Worm (Caenorhabditis elegans) whole organism, L2 larva: Measurements from ENCODE around the gene dbt-1.

Experiments used
- R02D3.7 ChIP-seq: fragments of 150-350 bp; optimal IDR thresholded peaks from 2 replicates; lab custom pipeline; 2014; ENCODE audit warnings: missing biosample characterization, missing genetic modification characterization
- egl-27 ChIP-seq: sonication (generic microtip); optimal IDR thresholded peaks from 3 replicates; lab custom pipeline; 2017; ENCODE audit warnings: missing biosample characterization, missing genetic modification reagents, missing genetic modification characterization
- elt-1 ChIP-seq: fragments of 150-350 bp; optimal IDR thresholded peaks from 2 replicates; lab custom pipeline; 2014; ENCODE audit warnings: missing biosample characterization, missing genetic modification characterization
- mab-5 ChIP-seq: fragments of 150-350 bp; optimal IDR thresholded peaks from 2 replicates; lab custom pipeline; 2014; ENCODE audit warnings: missing biosample characterization, missing genetic modification characterization
- nhr-25 ChIP-seq: fragments of 150-350 bp; sonication (generic microtip); optimal IDR thresholded peaks from 3 replicates; lab custom pipeline; 2014; ENCODE audit warnings: missing biosample characterization, missing genetic modification characterization
- snpc-4 ChIP-seq: fragments of 150-350 bp; optimal IDR thresholded peaks from 2 replicates; lab custom pipeline; 2014; ENCODE audit warnings: missing biosample characterization, missing genetic modification characterization
- ztf-4 ChIP-seq: fragments of 150-350 bp; optimal IDR thresholded peaks from 2 replicates; lab custom pipeline; 2014; ENCODE audit warnings: missing biosample characterization, missing genetic modification characterization

DNA sequence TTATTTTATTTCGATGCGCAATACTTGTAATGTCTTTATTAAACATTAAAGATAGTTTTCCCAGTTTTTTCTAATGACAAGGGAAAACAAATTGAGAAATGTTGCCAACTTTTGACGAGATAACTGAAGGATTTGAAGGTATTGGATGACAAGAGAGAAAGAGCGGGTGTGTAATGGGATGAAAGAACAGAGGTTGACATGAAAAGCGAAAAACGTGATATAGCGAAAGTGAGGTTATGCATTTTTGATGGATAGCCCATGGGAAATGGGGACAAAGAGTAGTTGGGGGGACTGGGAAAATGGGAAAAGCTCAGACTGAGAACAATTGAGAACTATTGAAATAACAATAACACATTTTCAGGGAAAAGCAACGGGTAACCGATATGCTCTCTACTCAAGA lies 49.8 kb downstream of the dbt-1 start:
- TF ChIP-seq elt-1 (tag; lab: Kevin White, UChicago) (no peak), ztf-4 (tag; lab: Kevin White, UChicago) (no peak), snpc-4 (tag; lab: Kevin White, UChicago) (no peak), nhr-25 (tag; lab: Kevin White, UChicago) (no peak), egl-27 (tag; lab: Kevin White, UChicago) (no peak), R02D3.7 (no peak), mab-5 (no peak)
